Worm (Caenorhabditis elegans) whole organism, L2 larva: ENCODE results near the gene nhr-15.

ENCODE experiments used
- C34F6.9 ChIP-seq: fragments of 150-350 bp; optimal IDR thresholded peaks from 2 replicates; lab custom pipeline; 2014; ENCODE audit warnings: missing biosample characterization, missing genetic modification characterization
- F13H6.1 ChIP-seq: sonication (generic microtip); optimal IDR thresholded peaks from 2 replicates; lab custom pipeline; 2016; ENCODE audit warnings: missing genetic modification characterization, missing compliant biosample characterization
- R02D3.7 ChIP-seq: fragments of 150-350 bp; optimal IDR thresholded peaks from 2 replicates; lab custom pipeline; 2014; ENCODE audit warnings: missing biosample characterization, missing genetic modification characterization
- Y55F3AM.14 ChIP-seq: fragments of 200-800 bp; sonication (Bioruptor generic); optimal IDR thresholded peaks from 2 replicates; lab custom pipeline; 2018; ENCODE audit warnings: mild to moderate bottlenecking, missing genetic modification characterization, missing compliant biosample characterization
- ZK546.5 ChIP-seq: sonication (generic microtip); optimal IDR thresholded peaks from 2 replicates; lab custom pipeline; 2017; ENCODE audit warnings: missing biosample characterization, missing genetic modification characterization
- alr-1 ChIP-seq: fragments of 150-350 bp; optimal IDR thresholded peaks from 2 replicates; lab custom pipeline; 2014; ENCODE audit warnings: missing biosample characterization, missing genetic modification characterization
- aly-2 ChIP-seq: fragments of 150-350 bp; optimal IDR thresholded peaks from 2 replicates; lab custom pipeline; 2014; ENCODE audit warnings: missing biosample characterization, missing genetic modification characterization
- ama-1 ChIP-seq: fragments of 150-350 bp; optimal IDR thresholded peaks from 2 replicates; lab custom pipeline; 2018; ENCODE audit warnings: inconsistent platforms
- blmp-1 ChIP-seq: sonication (generic microtip); optimal IDR thresholded peaks from 2 replicates; lab custom pipeline; 2017; ENCODE audit warnings: missing genetic modification characterization, mild to moderate bottlenecking, missing compliant biosample characterization, antibody characterized with exemption, moderate library complexity; ENCODE audit not compliant: insufficient read depth
- ceh-16 ChIP-seq: fragments of 150-350 bp; optimal IDR thresholded peaks from 2 replicates; lab custom pipeline; 2014; ENCODE audit warnings: missing biosample characterization, missing genetic modification characterization
- ceh-82 ChIP-seq: fragments of 150-350 bp; optimal IDR thresholded peaks from 2 replicates; lab custom pipeline; 2014; ENCODE audit warnings: missing biosample characterization, missing genetic modification characterization
- crh-2 ChIP-seq: sonication (generic microtip); optimal IDR thresholded peaks from 2 replicates; lab custom pipeline; 2017; ENCODE audit warnings: missing biosample characterization, missing genetic modification characterization
- dmd-4 ChIP-seq: sonication (generic microtip); optimal IDR thresholded peaks from 2 replicates; lab custom pipeline; 2017; ENCODE audit warnings: missing biosample characterization, missing genetic modification characterization
- egl-27 ChIP-seq: sonication (generic microtip); optimal IDR thresholded peaks from 3 replicates; lab custom pipeline; 2017; ENCODE audit warnings: missing biosample characterization, missing genetic modification reagents, missing genetic modification characterization
- elt-1 ChIP-seq: fragments of 150-350 bp; optimal IDR thresholded peaks from 2 replicates; lab custom pipeline; 2014; ENCODE audit warnings: missing biosample characterization, missing genetic modification characterization
- fos-1 ChIP-seq: fragments of 150-350 bp; optimal IDR thresholded peaks from 2 replicates; lab custom pipeline; 2014; ENCODE audit warnings: missing biosample characterization, missing genetic modification characterization
- gmeb-1 ChIP-seq: fragments of 150-350 bp; optimal IDR thresholded peaks from 2 replicates; lab custom pipeline; 2014; ENCODE audit warnings: missing biosample characterization, missing genetic modification characterization
- lin-11 ChIP-seq: fragments of 150-350 bp; sonication (generic microtip); optimal IDR thresholded peaks from 2 replicates; lab custom pipeline; 2014; ENCODE audit warnings: missing biosample characterization, missing genetic modification characterization, inconsistent platforms, mixed read lengths
- lin-13 ChIP-seq: fragments of 150-350 bp; optimal IDR thresholded peaks from 2 replicates; lab custom pipeline; 2014; ENCODE audit warnings: missing biosample characterization, missing genetic modification reagents, missing genetic modification characterization
- lin-39 ChIP-seq: fragments of 150-350 bp; optimal IDR thresholded peaks from 2 replicates; lab custom pipeline; 2014; ENCODE audit warnings: missing biosample characterization, missing genetic modification reagents, missing genetic modification characterization
- lsy-2 ChIP-seq, 2 experiments: fragments of 150-350 bp in 1 of 2; sonication (generic microtip) in 1 of 2; optimal IDR thresholded peaks; 2 replicates each; lab custom pipeline; 2014 to 2017; ENCODE audit warnings: missing biosample characterization in 2 of 2, missing genetic modification characterization in 2 of 2
- mab-5 ChIP-seq: fragments of 150-350 bp; optimal IDR thresholded peaks from 2 replicates; lab custom pipeline; 2014; ENCODE audit warnings: missing biosample characterization, missing genetic modification characterization
- mbf-1 ChIP-seq: sonication (generic microtip); optimal IDR thresholded peaks from 2 replicates; lab custom pipeline; 2017; ENCODE audit warnings: missing biosample characterization, missing genetic modification characterization
- mdl-1 ChIP-seq, 2 experiments: fragments of 150-350 bp in 1 of 2; sonication (generic microtip) in 1 of 2; optimal IDR thresholded peaks; 2 replicates each; lab custom pipeline; 2017; ENCODE audit warnings: missing biosample characterization in 2 of 2, missing genetic modification characterization in 2 of 2
- nhr-11 ChIP-seq: fragments of 150-350 bp; optimal IDR thresholded peaks from 2 replicates; lab custom pipeline; 2014; ENCODE audit warnings: missing biosample characterization, missing genetic modification characterization
- nhr-129 ChIP-seq: fragments of 150-350 bp; optimal IDR thresholded peaks from 2 replicates; lab custom pipeline; 2014; ENCODE audit warnings: missing biosample characterization, missing genetic modification characterization
- nhr-21 ChIP-seq: fragments of 150-350 bp; optimal IDR thresholded peaks from 2 replicates; lab custom pipeline; 2014; ENCODE audit warnings: missing biosample characterization, missing genetic modification characterization
- nhr-23 ChIP-seq: fragments of 150-350 bp; optimal IDR thresholded peaks from 2 replicates; lab custom pipeline; 2014; ENCODE audit warnings: missing biosample characterization, missing genetic modification reagents, missing genetic modification characterization
- nhr-237 ChIP-seq: fragments of 150-350 bp; optimal IDR thresholded peaks from 2 replicates; lab custom pipeline; 2014; ENCODE audit warnings: missing biosample characterization, missing genetic modification characterization
- nhr-25 ChIP-seq: fragments of 150-350 bp; sonication (generic microtip); optimal IDR thresholded peaks from 3 replicates; lab custom pipeline; 2014; ENCODE audit warnings: missing biosample characterization, missing genetic modification characterization
- nhr-6 ChIP-seq: fragments of 150-350 bp; optimal IDR thresholded peaks from 2 replicates; lab custom pipeline; 2014; ENCODE audit warnings: missing biosample characterization, missing genetic modification characterization
- nhr-77 ChIP-seq: fragments of 150-350 bp; optimal IDR thresholded peaks from 2 replicates; lab custom pipeline; 2014; ENCODE audit warnings: missing biosample characterization, missing genetic modification characterization
- peb-1 ChIP-seq: fragments of 150-350 bp; optimal IDR thresholded peaks from 2 replicates; lab custom pipeline; 2014; ENCODE audit warnings: missing biosample characterization, missing genetic modification characterization
- sem-4 ChIP-seq: fragments of 150-350 bp; optimal IDR thresholded peaks from 2 replicates; lab custom pipeline; 2014; ENCODE audit warnings: missing biosample characterization, missing genetic modification reagents, missing genetic modification characterization
- sma-3 ChIP-seq: sonication (generic microtip); optimal IDR thresholded peaks from 2 replicates; lab custom pipeline; 2016; ENCODE audit warnings: missing genetic modification reagents, missing genetic modification characterization, missing compliant biosample characterization
- snpc-4 ChIP-seq: fragments of 150-350 bp; optimal IDR thresholded peaks from 2 replicates; lab custom pipeline; 2014; ENCODE audit warnings: missing biosample characterization, missing genetic modification characterization
- unc-39 ChIP-seq: fragments of 150-350 bp; optimal IDR thresholded peaks from 2 replicates; lab custom pipeline; 2014; ENCODE audit warnings: missing biosample characterization, missing genetic modification characterization
- unc-55 ChIP-seq: fragments of 150-350 bp; sonication (generic microtip); optimal IDR thresholded peaks from 3 replicates; lab custom pipeline; 2014; ENCODE audit warnings: missing biosample characterization, missing genetic modification reagents, missing genetic modification characterization
- unc-62 ChIP-seq: fragments of 150-350 bp; optimal IDR thresholded peaks from 2 replicates; lab custom pipeline; 2014; ENCODE audit warnings: missing biosample characterization, missing genetic modification reagents, missing genetic modification characterization
- zag-1 ChIP-seq: fragments of 150-350 bp; optimal IDR thresholded peaks from 2 replicates; lab custom pipeline; 2014; ENCODE audit warnings: missing biosample characterization, missing genetic modification characterization
- ztf-1 ChIP-seq: fragments of 200-800 bp; sonication (Bioruptor generic); conservative IDR thresholded peaks from 2 replicates; pipeline ENCODE4 v1.3.6; 2022; ENCODE audit warnings: missing genetic modification characterization, missing compliant biosample characterization
- ztf-11 ChIP-seq: sonication (generic microtip); optimal IDR thresholded peaks from 2 replicates; lab custom pipeline; 2017; ENCODE audit warnings: missing biosample characterization, missing genetic modification characterization
- ztf-4 ChIP-seq: fragments of 150-350 bp; optimal IDR thresholded peaks from 2 replicates; lab custom pipeline; 2014; ENCODE audit warnings: missing biosample characterization, missing genetic modification characterization

Gene nhr-15

ce11 chrV:298395-298794 lies 14.1 kb upstream of the nhr-15 start:
- TF ChIP-seq unc-62 (GFP tag; lab: Kevin White, UChicago) = no peak
- TF ChIP-seq mab-5 = no peak
- no peak for TF ChIP-seq fos-1 (tag; lab: Kevin White, UChicago)
- no peak for TF ChIP-seq lin-13 (GFP tag; lab: Kevin White, UChicago)
- no peak for TF ChIP-seq Y55F3AM.14 (GFP tag; lab: Kevin White, UChicago)
- no peak for TF ChIP-seq peb-1 (tag; lab: Kevin White, UChicago)
- no peak for TF ChIP-seq zag-1 (tag; lab: Kevin White, UChicago)
- TF ChIP-seq unc-39 (tag; lab: Kevin White, UChicago) = no peak
- no peak for TF ChIP-seq ama-1
- no peak for TF ChIP-seq ztf-11 (tag; lab: Kevin White, UChicago)
- TF ChIP-seq egl-27 (tag; lab: Kevin White, UChicago) = no peak
- no peak for TF ChIP-seq nhr-129 (tag; lab: Kevin White, UChicago)
- TF ChIP-seq alr-1 = no peak
- no peak for TF ChIP-seq lin-11 (tag; lab: Kevin White, UChicago)

DNA sequence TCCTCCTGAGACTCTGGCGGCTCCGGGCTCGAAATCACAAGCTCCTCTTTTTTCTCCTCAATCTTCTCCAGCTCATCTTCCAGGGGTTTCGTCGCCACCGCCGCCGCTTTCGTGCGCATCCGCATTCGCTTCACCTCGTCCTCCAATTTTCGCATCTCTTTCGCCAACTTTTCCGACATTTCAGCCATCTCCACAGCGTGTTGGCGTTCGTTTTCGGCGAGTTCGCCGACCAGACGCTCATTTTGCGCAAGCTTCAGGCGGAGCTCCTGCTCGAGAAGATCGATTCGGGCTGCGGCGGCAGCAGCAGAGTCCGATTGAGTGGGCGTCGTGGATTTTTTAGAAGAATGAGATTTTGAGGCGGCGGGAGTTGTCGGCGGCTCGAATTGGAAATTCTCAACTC lies 9.2 kb upstream of the nhr-15 start:
- TF ChIP-seq nhr-6 (tag; lab: Kevin White, UChicago) = no peak
- TF ChIP-seq nhr-11 = no peak
- no peak for TF ChIP-seq nhr-25
- no peak for TF ChIP-seq sma-3 (GFP tag; lab: Kevin White, UChicago)
- no peak for TF ChIP-seq mab-5
- no peak for TF ChIP-seq unc-55 (GFP tag; lab: Kevin White, UChicago)
- TF ChIP-seq nhr-23 (tag; lab: Kevin White, UChicago) = no peak
- no peak for TF ChIP-seq ztf-1 (GFP tag; lab: Robert Waterston, UW)
- TF ChIP-seq ztf-4 = no peak
- TF ChIP-seq aly-2 (tag; lab: Kevin White, UChicago) = no peak

ce11 chrV:304613-305012 lies 7.9 kb upstream of the nhr-15 start, which contains the start of gene F33E11.3:
F33E11.3 (minus strand) TSS chrV:304713.
- TF ChIP-seq lin-11 (tag; lab: Kevin White, UChicago) = no peak
- TF ChIP-seq mbf-1 (tag; lab: Kevin White, UChicago) = no peak
- no peak for TF ChIP-seq snpc-4 (tag; lab: Kevin White, UChicago)
- no peak for TF ChIP-seq sem-4
- no peak for TF ChIP-seq elt-1 (tag; lab: Kevin White, UChicago)
- TF ChIP-seq lin-13 (GFP tag; lab: Kevin White, UChicago) = no peak
- no peak for TF ChIP-seq ztf-11 (tag; lab: Kevin White, UChicago)
- peak; percentile 2 for TF ChIP-seq unc-55 (GFP tag; lab: Kevin White, UChicago)
- no peak for TF ChIP-seq dmd-4

DNA sequence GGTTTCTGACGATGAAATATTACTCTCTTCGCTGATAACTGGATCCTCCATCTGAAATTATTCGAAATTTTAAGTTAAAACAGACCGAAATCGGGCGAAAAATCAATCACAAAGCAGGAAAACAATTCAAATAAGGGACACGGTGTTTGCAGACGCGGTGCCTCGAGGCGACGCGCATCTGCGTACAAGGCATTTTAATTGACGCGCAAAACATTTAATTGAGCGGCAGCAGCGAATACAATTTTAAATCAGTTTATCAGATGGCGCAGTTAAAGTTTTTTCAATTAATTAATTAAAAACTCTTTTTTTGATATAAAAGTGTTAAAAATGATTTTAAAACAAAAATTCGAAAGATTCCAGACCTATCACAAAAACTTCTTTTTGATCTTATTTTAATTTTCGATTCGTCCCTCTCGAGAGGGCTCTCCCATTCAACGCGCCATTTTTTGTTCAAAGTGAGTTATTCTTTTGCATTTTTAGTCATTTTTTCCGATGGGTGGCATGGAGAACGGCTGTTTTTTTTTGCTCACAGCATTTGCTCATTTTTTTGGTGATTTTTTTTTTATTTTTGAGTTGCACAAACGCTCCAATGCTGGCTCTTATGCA lies 933 bp upstream of the nhr-15 start, which contains the start of gene phf-10:
Gene phf-10, minus strand, starts transcription at position 81 of the 606 bp plus-strand sequence.
- TF ChIP-seq mdl-1 (tag; optimal IDR thresholded peaks at IDR 0.05; lab: Kevin White, UChicago) (no peak), C34F6.9 (tag; lab: Kevin White, UChicago) (no peak), ZK546.5 (tag; lab: Kevin White, UChicago) (no peak), mab-5 (no peak), unc-55 (GFP tag; lab: Kevin White, UChicago) (peak; percentile 36), nhr-77 (tag; lab: Kevin White, UChicago) (no peak), elt-1 (tag; lab: Kevin White, UChicago) (no peak), ceh-82 (tag; lab: Kevin White, UChicago) (no peak), blmp-1 (tag; lab: Kevin White, UChicago) (no peak), nhr-6 (tag; lab: Kevin White, UChicago) (no peak), nhr-237 (no peak), ztf-1 (GFP tag; lab: Robert Waterston, UW) (no peak), lin-39 (tag; lab: Kevin White, UChicago) (no peak), R02D3.7 (no peak), nhr-21 (tag; lab: Kevin White, UChicago) (no peak), sma-3 (GFP tag; lab: Kevin White, UChicago) (peak; percentile 8), gmeb-1 (peak; percentile 69), ceh-16 (tag; lab: Kevin White, UChicago) (no peak), F13H6.1 (tag; lab: Kevin White, UChicago) (no peak), nhr-23 (tag; lab: Kevin White, UChicago) (no peak), dmd-4 (no peak), lsy-2 (tag; optimal IDR thresholded peaks at IDR 0.05; lab: Kevin White, UChicago) (peak in 1 of 2 experiments; percentile 34), ztf-4 (no peak), crh-2 (no peak), lin-13 (GFP tag; lab: Kevin White, UChicago) (no peak), fos-1 (tag; lab: Kevin White, UChicago) (no peak)
